Worm (Caenorhabditis elegans) whole organism, L2 larva: ENCODE data around the gene F59B10.4.
"Not testable (repeated sequence)": the region's sequence is repeated elsewhere in the genome, so short reads cannot be mapped to it uniquely, and the experiment has no call there.

ENCODE experiments used
- F13H6.1 ChIP-seq: sonication (generic microtip); optimal IDR thresholded peaks from 2 replicates; lab custom pipeline; 2016; ENCODE audit warnings: missing genetic modification characterization, missing compliant biosample characterization
- aly-2 ChIP-seq: fragments of 150-350 bp; optimal IDR thresholded peaks from 2 replicates; lab custom pipeline; 2014; ENCODE audit warnings: missing biosample characterization, missing genetic modification characterization
- ceh-82 ChIP-seq: fragments of 150-350 bp; optimal IDR thresholded peaks from 2 replicates; lab custom pipeline; 2014; ENCODE audit warnings: missing biosample characterization, missing genetic modification characterization
- elt-3 ChIP-seq: sonication (generic microtip); optimal IDR thresholded peaks from 2 replicates; lab custom pipeline; 2017; ENCODE audit warnings: missing biosample characterization, missing genetic modification characterization
- fos-1 ChIP-seq: fragments of 150-350 bp; optimal IDR thresholded peaks from 2 replicates; lab custom pipeline; 2014; ENCODE audit warnings: missing biosample characterization, missing genetic modification characterization
- lin-39 ChIP-seq: fragments of 150-350 bp; optimal IDR thresholded peaks from 2 replicates; lab custom pipeline; 2014; ENCODE audit warnings: missing biosample characterization, missing genetic modification reagents, missing genetic modification characterization
- mdl-1 ChIP-seq, 2 experiments: fragments of 150-350 bp in 1 of 2; sonication (generic microtip) in 1 of 2; optimal IDR thresholded peaks; 2 replicates each; lab custom pipeline; 2017; ENCODE audit warnings: missing biosample characterization in 2 of 2, missing genetic modification characterization in 2 of 2
- nhr-23 ChIP-seq: fragments of 150-350 bp; optimal IDR thresholded peaks from 2 replicates; lab custom pipeline; 2014; ENCODE audit warnings: missing biosample characterization, missing genetic modification reagents, missing genetic modification characterization
- nhr-6 ChIP-seq: fragments of 150-350 bp; optimal IDR thresholded peaks from 2 replicates; lab custom pipeline; 2014; ENCODE audit warnings: missing biosample characterization, missing genetic modification characterization
- sma-3 ChIP-seq: sonication (generic microtip); optimal IDR thresholded peaks from 2 replicates; lab custom pipeline; 2016; ENCODE audit warnings: missing genetic modification reagents, missing genetic modification characterization, missing compliant biosample characterization
- snpc-4 ChIP-seq: fragments of 150-350 bp; optimal IDR thresholded peaks from 2 replicates; lab custom pipeline; 2014; ENCODE audit warnings: missing biosample characterization, missing genetic modification characterization
- unc-39 ChIP-seq: fragments of 150-350 bp; optimal IDR thresholded peaks from 2 replicates; lab custom pipeline; 2014; ENCODE audit warnings: missing biosample characterization, missing genetic modification characterization

- not testable (repeated sequence) for TF ChIP-seq unc-39 (tag; lab: Kevin White, UChicago); elt-3; fos-1 (tag; lab: Kevin White, UChicago); sma-3 (GFP tag; lab: Kevin White, UChicago); snpc-4 (tag; lab: Kevin White, UChicago); aly-2 (tag; lab: Kevin White, UChicago); nhr-23 (tag; lab: Kevin White, UChicago); mdl-1 (tag; optimal IDR thresholded peaks at IDR 0.05; lab: Kevin White, UChicago); ceh-82 (tag; lab: Kevin White, UChicago); F13H6.1 (tag; lab: Kevin White, UChicago); lin-39 (tag; lab: Kevin White, UChicago); nhr-6 (tag; lab: Kevin White, UChicago)
Measured at ce11 chrII:10493034-10493433, 25.9 kb downstream of the F59B10.4 start, which contains the start of gene ZK666.8.
